Fruit fly (Drosophila melanogaster): ENCODE results near the gene MBD-R2.

DNA sequence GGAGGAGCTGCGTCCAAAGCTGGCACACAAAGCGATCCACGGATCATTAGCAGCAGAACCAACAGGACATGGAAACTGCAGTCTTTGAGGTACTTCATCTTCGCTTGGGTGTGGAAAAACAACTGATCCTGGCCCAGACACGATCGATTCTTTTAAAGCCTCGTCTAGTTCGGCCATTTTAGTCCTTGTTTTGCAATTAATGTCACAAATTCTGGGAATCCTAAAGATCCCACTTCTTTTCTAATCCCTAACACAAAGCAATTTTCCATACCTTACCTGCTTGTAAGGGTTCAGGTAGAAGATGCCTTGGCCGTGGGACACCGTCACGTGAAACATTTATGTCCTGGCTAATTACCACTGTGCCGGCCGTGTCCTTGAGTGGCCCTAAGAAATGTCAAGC lies 26.5 kb upstream of the MBD-R2 start, which contains the start of gene CG10035:
- TF ChIP-seq Sin3A (optimal IDR thresholded peaks at IDR 0.05) (no peak), Myc (optimal IDR thresholded peaks at IDR 0.05) (no peak)
